Worm (Caenorhabditis elegans) whole organism, midembryonic: ENCODE measurements around the gene gakh-1.

Source experiments
- T22C8.4 ChIP-seq: fragments of 200-800 bp; sonication (Bioruptor generic); IDR thresholded peaks from 2 replicates; pipeline ENCODE4 v1.3.6; 2022; ENCODE audit warnings: missing genetic modification characterization, missing compliant biosample characterization
- cog-1 ChIP-seq: sonication (generic microtip); optimal IDR thresholded peaks from 2 replicates; lab custom pipeline; 2016; ENCODE audit warnings: missing genetic modification characterization, missing compliant biosample characterization
- flt-1 ChIP-seq: fragments of 200-800 bp; sonication (Bioruptor generic); IDR thresholded peaks from 2 replicates; pipeline ENCODE4 v1.3.6; 2022; ENCODE audit warnings: missing genetic modification characterization, missing compliant biosample characterization
- klf-2 ChIP-seq: fragments of 200-800 bp; sonication (Bioruptor generic); conservative IDR thresholded peaks from 2 replicates; pipeline ENCODE4 v1.3.6; 2022; ENCODE audit warnings: missing genetic modification reagents, missing genetic modification characterization, missing compliant biosample characterization
- med-1 ChIP-seq: sonication (generic microtip); optimal IDR thresholded peaks from 2 replicates; lab custom pipeline; 2017; ENCODE audit warnings: missing genetic modification characterization, mild to moderate bottlenecking, missing compliant biosample characterization, antibody characterized with exemption, missing genetic modification reagents; ENCODE audit not compliant: insufficient read depth
- ref-1 ChIP-seq: fragments of 200-800 bp; sonication (Bioruptor generic); conservative IDR thresholded peaks from 2 replicates; pipeline ENCODE4 v1.3.6; 2022; ENCODE audit warnings: missing genetic modification reagents, missing genetic modification characterization, missing compliant biosample characterization
- tab-1 ChIP-seq: fragments of 200-800 bp; sonication (Bioruptor generic); IDR thresholded peaks from 2 replicates; pipeline ENCODE4 v1.3.6; 2022; ENCODE audit warnings: missing genetic modification characterization, missing compliant biosample characterization

ce11 chrX:5753141-5753540 is 29.2 kb upstream of the gakh-1 start:
- no peak for TF ChIP-seq cog-1 (tag; lab: Kevin White, UChicago)
- no peak for TF ChIP-seq med-1 (GFP tag; lab: Kevin White, UChicago)
- no peak for TF ChIP-seq klf-2 (GFP tag; lab: Robert Waterston, UW)
- TF ChIP-seq flt-1 (GFP tag; lab: Robert Waterston, UW) = no peak
- no peak for TF ChIP-seq T22C8.4 (GFP tag; lab: Robert Waterston, UW)
- TF ChIP-seq tab-1 (GFP tag; lab: Robert Waterston, UW) = no peak
- no peak for TF ChIP-seq ref-1 (GFP tag; lab: Robert Waterston, UW)
